Worm (Caenorhabditis elegans): ENCODE data around the gene inx-9.

The inx-9 gene

DNA sequence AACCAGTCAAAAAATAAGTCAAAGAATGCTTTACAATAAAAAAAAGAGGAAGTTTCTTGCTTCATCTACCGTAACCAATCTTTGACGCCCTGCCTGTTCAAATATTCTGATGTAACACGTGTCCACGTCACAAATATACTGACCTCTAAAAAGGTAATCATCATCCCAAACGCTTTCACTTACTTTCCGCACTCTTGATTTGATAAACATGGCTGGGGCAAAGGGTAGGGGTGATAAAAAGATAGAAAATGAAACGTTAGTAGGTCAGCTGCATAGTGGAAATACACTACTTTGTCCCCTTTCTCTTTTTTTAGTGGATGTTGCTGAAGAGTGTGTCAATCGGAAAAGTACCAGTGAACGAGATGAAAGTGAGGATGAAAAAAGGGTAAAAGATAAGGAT, 23.9 kb downstream of the inx-9 start:
- TF ChIP-seq nhr-85 (tag), result peak; percentile 23
- peak in 2 of 6 experiments; percentile 27 to 65 for TF ChIP-seq elt-3 (tag; optimal IDR thresholded peaks at IDR 0.05)
- TF ChIP-seq blmp-1 (tag; optimal IDR thresholded peaks at IDR 0.05), result peak; percentile 99
- TF ChIP-seq vab-15 (tag; optimal IDR thresholded peaks at IDR 0.05), result no peak
- no peak for TF ChIP-seq ama-1 (optimal IDR thresholded peaks at IDR 0.05)

DNA sequence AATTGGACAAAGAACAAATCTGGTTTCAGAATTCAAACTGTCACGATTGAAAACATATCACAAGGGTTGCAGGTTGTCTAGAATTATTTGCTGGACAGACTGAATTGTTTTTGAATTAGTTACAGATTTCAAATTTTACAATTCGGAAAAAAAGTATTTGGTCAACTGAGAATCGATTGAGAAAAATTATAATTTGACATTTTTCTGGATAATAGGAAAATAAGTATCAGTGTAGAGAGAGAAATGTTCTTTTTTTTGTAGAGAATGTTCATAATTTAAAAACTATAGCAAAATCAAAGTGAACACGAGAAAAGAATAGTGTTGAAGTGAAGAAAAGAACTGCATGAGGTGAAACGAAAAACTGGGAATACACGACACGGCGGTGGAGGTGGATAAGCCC, 24.6 kb downstream of the inx-9 start, which contains the start of gene dpy-20:
TSS of gene dpy-20 (minus strand) at position 101 of the 400 bp plus-strand sequence.
- TF ChIP-seq zip-4 (GFP tag; optimal IDR thresholded peaks at IDR 0.05), result no peak
- no peak for TF ChIP-seq unc-62 (GFP tag; optimal IDR thresholded peaks at IDR 0.05)
- TF ChIP-seq sup-37 (GFP tag; optimal IDR thresholded peaks at IDR 0.05), result no peak
- no peak for TF ChIP-seq nhr-77 (tag; optimal IDR thresholded peaks at IDR 0.05)
- TF ChIP-seq hlh-4 (tag; optimal IDR thresholded peaks at IDR 0.05), result no peak
- TF ChIP-seq ceh-63 (GFP tag; optimal IDR thresholded peaks at IDR 0.05), result no peak
- no peak for TF ChIP-seq dpl-1 (GFP tag; optimal IDR thresholded peaks at IDR 0.05)
- no peak for TF ChIP-seq mep-1 (tag; optimal IDR thresholded peaks at IDR 0.05)
- TF ChIP-seq nhr-237 (tag; optimal IDR thresholded peaks at IDR 0.05), result no peak
- TF ChIP-seq pag-3 (tag; optimal IDR thresholded peaks at IDR 0.05; ENCODE audit: borderline replicate concordance, insufficient read depth), result no peak
- no peak for TF ChIP-seq lin-39 (tag; optimal IDR thresholded peaks at IDR 0.05)

DNA sequence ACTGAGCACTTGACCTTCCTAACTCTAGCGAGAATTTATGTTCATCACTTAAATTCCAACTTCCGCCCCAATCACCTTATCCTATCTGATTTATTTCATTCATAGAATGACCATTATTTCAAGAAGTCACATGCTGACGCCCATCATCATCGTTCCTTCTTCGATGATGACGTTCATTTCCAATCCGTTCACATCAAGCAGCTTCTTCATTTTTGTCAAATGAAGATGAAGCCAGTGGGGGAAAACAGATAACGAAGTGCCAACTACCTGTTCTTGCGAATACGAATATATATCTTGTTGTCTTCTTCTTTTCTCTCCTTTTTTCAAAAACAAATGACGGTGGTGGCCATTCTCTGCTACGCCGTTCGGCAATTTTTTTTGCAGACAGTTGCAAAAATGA, 25.7 kb downstream of the inx-9 start:
- no peak for TF ChIP-seq nhr-20 (tag; optimal IDR thresholded peaks at IDR 0.05)
- TF ChIP-seq pax-3 (tag; optimal IDR thresholded peaks at IDR 0.05), result no peak
- TF ChIP-seq blmp-1 (tag; optimal IDR thresholded peaks at IDR 0.05), result peak; percentile 56
- no peak for TF ChIP-seq ces-1 (GFP tag; optimal IDR thresholded peaks at IDR 0.05)
- TF ChIP-seq hlh-4 (tag; optimal IDR thresholded peaks at IDR 0.05), result no peak

DNA sequence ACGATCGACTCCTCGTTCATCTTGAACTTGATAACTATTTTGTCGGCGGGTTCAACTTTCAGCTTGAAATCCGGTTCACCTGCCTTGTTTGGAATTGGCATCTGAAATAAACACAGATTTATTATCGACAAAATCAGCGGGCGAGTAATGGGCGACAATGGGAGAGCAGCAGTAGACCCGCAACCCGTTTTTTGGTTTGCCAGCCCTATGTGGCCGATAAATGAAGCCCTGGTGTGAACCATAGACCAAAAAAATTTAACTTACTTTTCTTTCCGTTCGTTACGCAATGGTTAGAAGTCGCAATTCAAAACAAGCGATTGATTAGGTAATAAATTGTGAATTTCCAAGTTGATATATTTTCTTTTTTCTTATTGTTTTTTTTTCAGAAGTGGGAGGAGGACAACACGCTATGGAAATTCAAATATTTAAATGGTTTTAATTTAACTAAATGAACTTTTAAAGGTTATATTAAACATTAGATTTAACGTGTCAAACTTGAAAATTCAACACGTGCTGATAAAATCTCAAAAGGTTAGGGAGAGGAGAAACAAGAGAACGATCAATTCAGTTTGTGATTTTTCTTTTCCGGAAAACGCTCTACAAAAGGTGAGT, 27.6 kb downstream of the inx-9 start, which contains the start of the genes T22B3.3 and alg-3:
TSS of gene T22B3.3 (minus strand) at position 101 of the 612 bp plus-strand sequence.
TSS of gene alg-3 (plus strand) at position 562 of the 612 bp plus-strand sequence.
- TF ChIP-seq ztf-11 (tag; optimal IDR thresholded peaks at IDR 0.05) (no peak), lir-3 (tag; optimal IDR thresholded peaks at IDR 0.05; ENCODE audit: poor library complexity) (no peak), lin-39 (tag; optimal IDR thresholded peaks at IDR 0.05) (no peak), ztf-4 (tag; optimal IDR thresholded peaks at IDR 0.05) (no peak), tlp-1 (tag; optimal IDR thresholded peaks at IDR 0.05) (no peak), unc-86 (tag; optimal IDR thresholded peaks at IDR 0.05) (no peak), nhr-71 (tag; optimal IDR thresholded peaks at IDR 0.05) (no peak), nhr-47 (tag; optimal IDR thresholded peaks at IDR 0.05) (no peak), lin-15B (tag; optimal IDR thresholded peaks at IDR 0.05) (no peak), dpl-1 (GFP tag; optimal IDR thresholded peaks at IDR 0.05) (no peak), nhr-85 (tag) (no peak), zag-1 (tag; optimal IDR thresholded peaks at IDR 0.05) (no peak), sup-37 (GFP tag; optimal IDR thresholded peaks at IDR 0.05) (no peak), ceh-63 (GFP tag; optimal IDR thresholded peaks at IDR 0.05) (no peak), xbp-1 (tag; optimal IDR thresholded peaks at IDR 0.05) (no peak), ceh-82 (tag; optimal IDR thresholded peaks at IDR 0.05) (no peak)

DNA sequence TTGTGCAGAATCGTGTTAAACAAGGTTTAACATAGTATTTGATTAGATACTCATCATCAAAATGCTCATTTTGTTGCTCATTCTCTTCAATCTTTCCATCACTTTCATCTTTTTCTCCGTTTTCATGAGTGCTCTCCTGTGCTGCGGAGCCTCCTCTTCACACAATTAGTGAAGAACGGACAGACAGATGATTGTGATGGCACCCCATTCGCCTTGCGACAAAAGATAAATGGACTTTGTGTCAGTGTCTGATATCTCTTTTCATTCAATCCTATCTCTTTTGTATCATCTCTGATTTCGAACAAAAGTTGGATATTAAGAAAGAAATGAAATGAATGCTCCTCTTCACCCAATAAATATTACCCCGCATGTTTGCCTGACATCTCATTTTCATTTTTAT, 34.2 kb downstream of the inx-9 start:
- no peak for TF ChIP-seq hpl-2 (GFP tag; optimal IDR thresholded peaks at IDR 0.05)
- peak in 1 of 2 experiments; percentile 42 for TF ChIP-seq lsy-2 (tag; optimal IDR thresholded peaks at IDR 0.05)
- no peak for TF ChIP-seq egl-27 (tag; optimal IDR thresholded peaks at IDR 0.05)
- TF ChIP-seq lin-14 (GFP tag; optimal IDR thresholded peaks at IDR 0.05), result peak; percentile 88
- no peak for TF ChIP-seq ceh-63 (GFP tag; optimal IDR thresholded peaks at IDR 0.05)
- TF ChIP-seq lin-13 (GFP tag; optimal IDR thresholded peaks at IDR 0.05), result no peak
- TF ChIP-seq C04F5.9 (tag; optimal IDR thresholded peaks at IDR 0.05), result no peak
- TF ChIP-seq aly-2 (tag; optimal IDR thresholded peaks at IDR 0.05), result no peak
- peak; percentile 56 for TF ChIP-seq rnt-1 (tag; optimal IDR thresholded peaks at IDR 0.05)
- no peak for TF ChIP-seq efl-3 (GFP tag; optimal IDR thresholded peaks at IDR 0.05)
- peak; percentile 82 for TF ChIP-seq pag-3 (tag; optimal IDR thresholded peaks at IDR 0.05; ENCODE audit: borderline replicate concordance, insufficient read depth)
- TF ChIP-seq nhr-28 (tag; optimal IDR thresholded peaks at IDR 0.05), result no peak
- TF ChIP-seq alr-1 (tag; optimal IDR thresholded peaks at IDR 0.05; ENCODE audit: borderline replicate concordance), result no peak

All from whole organism, L1 larva.